Worm (Caenorhabditis elegans): ENCODE results near the gene srw-124.

- TF ChIP-seq lin-13 (tag; optimal IDR thresholded peaks at IDR 0.05): no peak
- no peak for TF ChIP-seq nhr-28 (tag; optimal IDR thresholded peaks at IDR 0.05)
These were observed 18.2 kb upstream of the srw-124 start, which contains the start of gene srw-142 for ce11 chrV:2958202-2958601.

All from whole organism, mixed stage, embryonic.